Worm (Caenorhabditis elegans): Measurements from ENCODE around the gene sre-33.

- TF ChIP-seq ztf-4 (tag; optimal IDR thresholded peaks at IDR 0.05), result no peak
- no peak for TF ChIP-seq elt-2 (tag; optimal IDR thresholded peaks at IDR 0.05)
- no peak for TF ChIP-seq aly-2 (tag; optimal IDR thresholded peaks at IDR 0.05)
- no peak for TF ChIP-seq nhr-12 (tag; optimal IDR thresholded peaks at IDR 0.05)
- TF ChIP-seq R02D3.7 (tag; optimal IDR thresholded peaks at IDR 0.05), result no peak
- TF ChIP-seq fkh-10 (GFP tag; optimal IDR thresholded peaks at IDR 0.05), result no peak
- no peak for TF ChIP-seq unc-62 (GFP tag; optimal IDR thresholded peaks at IDR 0.05)
- no peak for TF ChIP-seq mdl-1 (tag; optimal IDR thresholded peaks at IDR 0.05)
- TF ChIP-seq snpc-4 (tag; optimal IDR thresholded peaks at IDR 0.05), result no peak
- no peak for TF ChIP-seq ama-1 (optimal IDR thresholded peaks at IDR 0.05)
- no peak for TF ChIP-seq unc-39 (tag; optimal IDR thresholded peaks at IDR 0.05)
- TF ChIP-seq ceh-9 (tag; optimal IDR thresholded peaks at IDR 0.05), result no peak
- TF ChIP-seq nhr-76 (tag; optimal IDR thresholded peaks at IDR 0.05), result no peak
- TF ChIP-seq skn-1 (tag; optimal IDR thresholded peaks at IDR 0.05), result no peak
Measured at ce11 chrII:12485060-12485459, 32.0 kb downstream of the sre-33 start, which contains the start of gene F15A4.10.
